ENCODE assay signal across 2 fruit fly cellular contexts in the genomic region with DNA sequence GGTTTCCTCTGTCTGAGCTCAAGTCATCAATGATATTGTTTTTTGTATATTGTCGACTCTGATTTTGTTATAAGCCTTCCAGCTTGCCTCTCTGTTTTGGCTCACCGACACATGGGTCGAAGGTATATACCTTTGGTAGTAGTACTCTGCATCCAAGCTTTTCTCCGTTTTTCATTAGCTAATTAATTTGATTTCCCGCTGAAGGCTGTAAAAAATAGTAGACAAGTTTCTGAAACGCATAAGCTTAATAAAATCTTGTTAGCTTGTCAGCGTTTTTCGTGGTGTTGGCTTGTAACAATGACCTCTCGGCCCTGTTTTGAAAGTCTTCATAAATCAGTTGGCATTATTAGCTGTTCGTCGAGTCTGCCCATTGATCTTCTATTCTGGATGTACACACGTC.
TF ChIP-seq lines count a peak whose summit lies in the region.

No protein-coding gene starts in this region.

- no peak for TF ChIP-seq CTCF in whole organism, embryonic (GFP tag; optimal IDR thresholded peaks at IDR 0.05; lab: Kevin White, UChicago)

TF ChIP-seq in whole organism, adult, 20 proteins besides CTCF, POLR2A, EP300 and RAD21:
- TF ChIP-seq CG7045 (GFP tag; optimal IDR thresholded peaks at IDR 0.05; lab: Kevin White, UChicago) (no peak), Clk (GFP tag; optimal IDR thresholded peaks at IDR 0.05; lab: Kevin White, UChicago) (no peak), kay (GFP tag; lab: Kevin White, UChicago; ENCODE audit: borderline replicate concordance) (peak; percentile 17), CG1620 (GFP tag; optimal IDR thresholded peaks at IDR 0.05; lab: Kevin White, UChicago) (no peak)

TF ChIP-seq in whole organism, embryonic, 481 proteins besides CTCF, POLR2A, EP300 and RAD21:
- no peak for TF ChIP-seq z (GFP tag; IDR thresholded peaks at IDR 0.05; lab: Robert Waterston, UW)
- TF ChIP-seq D19B (GFP tag; optimal IDR thresholded peaks at IDR 0.05; lab: Kevin White, UChicago): no peak
- no peak for TF ChIP-seq CG11456 (GFP tag; IDR thresholded peaks at IDR 0.05; lab: Robert Waterston, UW)
- TF ChIP-seq CG17361 (GFP tag; IDR thresholded peaks at IDR 0.05; lab: Robert Waterston, UW): no peak
- TF ChIP-seq cg (GFP tag; optimal IDR thresholded peaks at IDR 0.05; lab: Kevin White, UChicago): no peak
- TF ChIP-seq CG10274 (GFP tag; optimal IDR thresholded peaks at IDR 0.05; lab: Kevin White, UChicago): no peak
- no peak for TF ChIP-seq da (GFP tag; optimal IDR thresholded peaks at IDR 0.05; lab: Kevin White, UChicago)
- TF ChIP-seq jigr1 (GFP tag; IDR thresholded peaks at IDR 0.05; lab: Robert Waterston, UW): no peak
- TF ChIP-seq zf30C (GFP tag; optimal IDR thresholded peaks at IDR 0.05; lab: Kevin White, UChicago): no peak
- no peak for TF ChIP-seq NFAT (GFP tag; IDR thresholded peaks at IDR 0.05; lab: Robert Waterston, UW)
- TF ChIP-seq Dll (GFP tag; IDR thresholded peaks at IDR 0.05; lab: Robert Waterston, UW; ENCODE audit: partially characterized antibody): no peak
- no peak for TF ChIP-seq CG9876 (GFP tag; optimal IDR thresholded peaks at IDR 0.05; lab: Kevin White, UChicago)
- no peak for TF ChIP-seq CG6791 (GFP tag; IDR thresholded peaks at IDR 0.05; lab: Robert Waterston, UW; ENCODE audit: partially characterized antibody)
- no peak for TF ChIP-seq fd64A (GFP tag; optimal IDR thresholded peaks at IDR 0.05; lab: Kevin White, UChicago)
- TF ChIP-seq Max (GFP tag; optimal IDR thresholded peaks at IDR 0.05; lab: Kevin White, UChicago): no peak
- TF ChIP-seq pita (GFP tag; optimal IDR thresholded peaks at IDR 0.05; lab: Kevin White, UChicago): no peak
- no peak for TF ChIP-seq Fer2 (tag; optimal IDR thresholded peaks at IDR 0.05; lab: Kevin White, UChicago)
- no peak for TF ChIP-seq org-1 (GFP tag; optimal IDR thresholded peaks at IDR 0.05; lab: Kevin White, UChicago)
- no peak for TF ChIP-seq CG32767 (GFP tag; IDR thresholded peaks at IDR 0.05; lab: Robert Waterston, UW)
- no peak for TF ChIP-seq usp (GFP tag; optimal IDR thresholded peaks at IDR 0.05; lab: Kevin White, UChicago)
- TF ChIP-seq Hr78 (GFP tag; optimal IDR thresholded peaks at IDR 0.05; lab: Kevin White, UChicago): peak in 1 of 2 experiments; percentile 36
- TF ChIP-seq ranshi (GFP tag; IDR thresholded peaks at IDR 0.05; lab: Robert Waterston, UW): no peak
- peak; percentile 74 for TF ChIP-seq Vsx1 (GFP tag; optimal IDR thresholded peaks at IDR 0.05; lab: Kevin White, UChicago)
- TF ChIP-seq Elba2 (GFP tag; optimal IDR thresholded peaks at IDR 0.05; lab: Kevin White, UChicago): no peak
- TF ChIP-seq slbo (GFP tag; IDR thresholded peaks at IDR 0.05; lab: Robert Waterston, UW): no peak
- peak; percentile 42; the same call in 1 of the 2 replicates for TF ChIP-seq Awh (GFP tag; IDR thresholded peaks at IDR 0.05; lab: Robert Waterston, UW)
- no peak for TF ChIP-seq ci (GFP tag; IDR thresholded peaks at IDR 0.05; lab: Robert Waterston, UW)
- no peak for TF ChIP-seq Rfx (GFP tag; IDR thresholded peaks at IDR 0.05; lab: Robert Waterston, UW)
- TF ChIP-seq CG3163 (GFP tag; optimal IDR thresholded peaks at IDR 0.05; lab: Kevin White, UChicago): no peak
- TF ChIP-seq CG11093 (GFP tag; IDR thresholded peaks at IDR 0.05; lab: Robert Waterston, UW): no peak
- TF ChIP-seq MTF-1 (GFP tag; optimal IDR thresholded peaks at IDR 0.05; lab: Kevin White, UChicago; ENCODE audit: borderline replicate concordance): no peak
- TF ChIP-seq gsb (GFP tag; IDR thresholded peaks at IDR 0.05; lab: Robert Waterston, UW): no peak
- no peak for TF ChIP-seq sob (GFP tag; IDR thresholded peaks at IDR 0.05; lab: Robert Waterston, UW)
- TF ChIP-seq oc (tag; optimal IDR thresholded peaks at IDR 0.05; lab: Kevin White, UChicago): peak; percentile 72
- no peak for TF ChIP-seq Mrtf (GFP tag; IDR thresholded peaks at IDR 0.05; lab: Robert Waterston, UW)
